Worm (Caenorhabditis elegans) whole organism, L2 larva: Measurements from ENCODE around the gene pha-1.

Experiments used
- elt-1 ChIP-seq: fragments of 150-350 bp; optimal IDR thresholded peaks from 2 replicates; lab custom pipeline; 2014; ENCODE audit warnings: missing biosample characterization, missing genetic modification characterization
- lsy-2 ChIP-seq, 2 experiments: fragments of 150-350 bp in 1 of 2; sonication (generic microtip) in 1 of 2; optimal IDR thresholded peaks; 2 replicates each; lab custom pipeline; 2014 to 2017; ENCODE audit warnings: missing biosample characterization in 2 of 2, missing genetic modification characterization in 2 of 2
- nhr-237 ChIP-seq: fragments of 150-350 bp; optimal IDR thresholded peaks from 2 replicates; lab custom pipeline; 2014; ENCODE audit warnings: missing biosample characterization, missing genetic modification characterization
- zag-1 ChIP-seq: fragments of 150-350 bp; optimal IDR thresholded peaks from 2 replicates; lab custom pipeline; 2014; ENCODE audit warnings: missing biosample characterization, missing genetic modification characterization

- no peak for TF ChIP-seq zag-1 (tag; lab: Kevin White, UChicago)
- TF ChIP-seq lsy-2 (tag; optimal IDR thresholded peaks at IDR 0.05; lab: Kevin White, UChicago): no peak
- no peak for TF ChIP-seq nhr-237 (tag; lab: Kevin White, UChicago)
- no peak for TF ChIP-seq elt-1
These were observed 26.3 kb downstream of the pha-1 start for ce11 chrIII:11157916-11158315.
